Fruit fly (Drosophila melanogaster): ENCODE results near the gene CG8036.

CG8036 gene

dm6 chr3R:8694110-8694826 lies 26.6 kb downstream of the CG8036 start (continued):
- TF ChIP-seq CG7556 (GFP tag; optimal IDR thresholded peaks at IDR 0.05) (no peak), pb (GFP tag; optimal IDR thresholded peaks at IDR 0.05) (no peak), sr (GFP tag; IDR thresholded peaks at IDR 0.05) (no peak), CG4820 (GFP tag; optimal IDR thresholded peaks at IDR 0.05) (no peak), mld (GFP tag; IDR thresholded peaks at IDR 0.05; ENCODE audit: partially characterized antibody) (no peak), sima (GFP tag; optimal IDR thresholded peaks at IDR 0.05) (no peak), Opbp (GFP tag; IDR thresholded peaks at IDR 0.05; ENCODE audit: partially characterized antibody) (no peak), CG15269 (tag; optimal IDR thresholded peaks at IDR 0.05) (no peak), CG11085 (GFP tag; IDR thresholded peaks at IDR 0.05) (no peak), tna (GFP tag; IDR thresholded peaks at IDR 0.05; ENCODE audit: partially characterized antibody) (no peak), caup (GFP tag; optimal IDR thresholded peaks at IDR 0.05; ENCODE audit: severe bottlenecking) (peak; percentile 59), CG17612 (GFP tag; IDR thresholded peaks at IDR 0.05) (no peak), gro (GFP tag; optimal IDR thresholded peaks at IDR 0.05) (no peak), ci (GFP tag; IDR thresholded peaks at IDR 0.05) (no peak), Doc3 (GFP tag; IDR thresholded peaks at IDR 0.05; ENCODE audit: partially characterized antibody) (no peak), Rx (GFP tag; IDR thresholded peaks at IDR 0.05) (no peak), Gug (GFP tag; IDR thresholded peaks at IDR 0.05) (no peak), cg (GFP tag; optimal IDR thresholded peaks at IDR 0.05) (no peak), Xbp1 (GFP tag; optimal IDR thresholded peaks at IDR 0.05) (no peak), Ravus (GFP tag; IDR thresholded peaks at IDR 0.05) (no peak), lmd (GFP tag; IDR thresholded peaks at IDR 0.05) (no peak), CG12104 (GFP tag; optimal IDR thresholded peaks at IDR 0.05) (no peak), CG12071 (GFP tag; optimal IDR thresholded peaks at IDR 0.05) (peak; percentile 63), wek (GFP tag; optimal IDR thresholded peaks at IDR 0.05) (no peak), CG15073 (GFP tag; optimal IDR thresholded peaks at IDR 0.05) (no peak), so (GFP tag; IDR thresholded peaks at IDR 0.05) (peak; percentile 67; the same call in 1 of the 3 replicates), CG2116 (GFP tag; optimal IDR thresholded peaks at IDR 0.05) (no peak), h (optimal IDR thresholded peaks at IDR 0.05) (no peak), twi (tag; optimal IDR thresholded peaks at IDR 0.05) (no peak), ac (GFP tag; optimal IDR thresholded peaks at IDR 0.05) (no peak), CG4360 (GFP tag; IDR thresholded peaks at IDR 0.05) (no peak), CG2889 (GFP tag; IDR thresholded peaks at IDR 0.05) (no peak), CG2120 (GFP tag; optimal IDR thresholded peaks at IDR 0.05) (no peak), CG8765 (GFP tag; IDR thresholded peaks at IDR 0.05) (no peak), pan (optimal IDR thresholded peaks at IDR 0.05) (no peak), pan (GFP tag; optimal IDR thresholded peaks at IDR 0.05 in 1 of 2, IDR thresholded peaks at IDR 0.05 in 1 of 2) (peak in 1 of 2 experiments; percentile 20), CG10543 (GFP tag; optimal IDR thresholded peaks at IDR 0.05) (peak; percentile 45), CG5180 (GFP tag; optimal IDR thresholded peaks at IDR 0.05) (no peak), fd64A (GFP tag; optimal IDR thresholded peaks at IDR 0.05) (no peak), bcd (GFP tag; optimal IDR thresholded peaks at IDR 0.05) (no peak), dpn (GFP tag; optimal IDR thresholded peaks at IDR 0.05) (peak in 1 of 2 experiments; percentile 10), unpg (GFP tag; optimal IDR thresholded peaks at IDR 0.05) (no peak), grn (GFP tag; optimal IDR thresholded peaks at IDR 0.05) (no peak), slou (GFP tag; optimal IDR thresholded peaks at IDR 0.05) (no peak), CG3163 (GFP tag; optimal IDR thresholded peaks at IDR 0.05) (no peak), CG17361 (GFP tag; IDR thresholded peaks at IDR 0.05) (no peak), klu (GFP tag; IDR thresholded peaks at IDR 0.05) (no peak), HLH4C (GFP tag; IDR thresholded peaks at IDR 0.05; ENCODE audit: partially characterized antibody) (no peak), Lpt (GFP tag; optimal IDR thresholded peaks at IDR 0.05) (no peak), salm (tag; optimal IDR thresholded peaks at IDR 0.05) (no peak), pita (GFP tag; optimal IDR thresholded peaks at IDR 0.05) (no peak)

Measured in whole organism, embryonic.